Worm (Caenorhabditis elegans): ENCODE measurements around the gene nrde-1.

Gene nrde-1

DNA sequence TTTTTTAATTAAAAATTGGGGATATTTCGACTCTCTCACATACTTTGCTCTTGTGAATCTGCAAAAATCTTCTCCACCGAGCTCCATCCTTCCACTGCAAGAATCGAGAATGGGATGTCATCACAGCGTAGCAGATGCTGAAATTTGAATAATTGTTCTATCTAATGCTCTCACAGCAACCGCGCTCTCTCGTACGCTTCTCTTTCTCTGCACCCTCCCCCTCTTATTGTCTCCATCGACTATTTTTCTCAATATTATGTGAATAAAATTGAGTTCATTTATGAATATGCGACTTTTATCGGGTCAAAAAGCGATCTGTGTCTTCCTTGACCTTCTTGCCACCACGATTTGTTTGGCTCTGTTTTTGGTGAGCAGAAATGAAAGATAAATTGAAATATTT lies 20.7 kb downstream of the nrde-1 start, which contains the start of gene F34D10.3:
F34D10.3 (plus strand) TSS at position 249 of the 400 bp plus-strand sequence.
- no peak for TF ChIP-seq flt-1 (GFP tag; IDR thresholded peaks at IDR 0.05)
- TF ChIP-seq klf-2 (GFP tag; conservative IDR thresholded peaks at IDR 0.05), result no peak
- no peak for TF ChIP-seq ref-1 (GFP tag; conservative IDR thresholded peaks at IDR 0.05)

DNA sequence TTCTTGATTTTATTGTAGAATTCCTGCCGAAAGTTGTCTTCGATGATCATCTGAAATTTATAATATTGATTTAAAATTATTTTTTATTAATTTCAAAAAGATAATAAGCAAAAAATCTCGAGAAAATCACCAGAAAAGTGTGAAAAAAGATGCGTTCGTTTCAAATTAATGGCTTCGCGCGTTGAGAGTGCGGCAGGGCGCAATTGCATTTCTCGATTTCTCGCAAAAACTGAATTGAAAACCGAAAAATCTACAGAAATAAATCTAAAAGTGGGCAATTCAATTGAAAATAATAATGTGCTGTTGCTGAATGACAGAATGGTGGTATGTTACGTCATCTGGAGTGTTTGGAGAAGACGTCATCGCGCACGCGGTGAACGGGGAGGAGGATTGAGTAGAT lies 21.7 kb downstream of the nrde-1 start, which contains the start of gene evl-18:
evl-18 (minus strand) TSS at position 50 of the 400 bp plus-strand sequence.
- TF ChIP-seq flt-1 (GFP tag; IDR thresholded peaks at IDR 0.05) (no peak), cog-1 (tag; optimal IDR thresholded peaks at IDR 0.05) (no peak), klf-2 (GFP tag; conservative IDR thresholded peaks at IDR 0.05) (no peak), med-1 (GFP tag; optimal IDR thresholded peaks at IDR 0.05; ENCODE audit: insufficient read depth) (no peak), ref-1 (GFP tag; conservative IDR thresholded peaks at IDR 0.05) (no peak), ztf-29 (GFP tag; IDR thresholded peaks at IDR 0.05) (no peak), tab-1 (GFP tag; IDR thresholded peaks at IDR 0.05) (no peak), T22C8.4 (GFP tag; IDR thresholded peaks at IDR 0.05) (no peak), ztf-23 (GFP tag; IDR thresholded peaks at IDR 0.05) (no peak)

DNA sequence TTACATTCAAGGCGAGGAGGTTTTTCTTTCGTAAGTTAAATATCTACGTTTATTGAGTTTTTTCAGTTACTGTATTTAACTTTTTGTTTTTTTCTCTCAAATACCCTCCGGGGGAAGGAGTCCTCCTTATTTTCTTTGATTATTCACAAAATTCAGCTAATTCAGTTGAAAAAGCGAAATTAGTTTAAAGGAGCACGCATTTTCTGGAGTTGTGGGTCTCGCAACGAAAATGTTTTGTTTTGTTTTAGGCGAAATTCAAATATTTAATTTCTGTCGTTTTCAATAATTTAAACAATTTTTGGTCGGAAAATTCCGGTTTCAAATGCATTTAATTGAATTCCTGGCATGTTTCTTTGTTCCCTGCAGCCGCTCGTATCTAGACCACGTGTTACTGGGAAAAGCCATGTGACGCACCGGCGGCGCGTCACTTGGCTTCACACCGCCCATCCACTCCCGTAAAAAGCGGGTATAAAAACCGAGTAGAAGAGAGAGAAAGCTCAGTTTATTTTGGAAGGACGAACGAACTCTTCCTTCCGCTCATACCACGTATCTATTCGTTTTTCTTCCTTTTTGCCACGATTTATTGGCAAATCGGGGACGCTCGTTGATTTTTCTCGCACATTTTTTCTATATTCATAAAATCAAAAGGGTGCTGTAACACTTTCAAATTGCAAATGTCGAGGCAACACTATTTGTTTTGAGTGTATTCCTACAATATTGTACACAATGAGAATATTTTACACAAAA lies 22.4 kb downstream of the nrde-1 start:
- no peak for TF ChIP-seq ztf-29 (GFP tag; IDR thresholded peaks at IDR 0.05)
- TF ChIP-seq klf-2 (GFP tag; conservative IDR thresholded peaks at IDR 0.05), result no peak
- TF ChIP-seq flt-1 (GFP tag; IDR thresholded peaks at IDR 0.05), result no peak
- no peak for TF ChIP-seq T22C8.4 (GFP tag; IDR thresholded peaks at IDR 0.05)
- no peak for TF ChIP-seq cog-1 (tag; optimal IDR thresholded peaks at IDR 0.05)
- no peak for TF ChIP-seq ztf-23 (GFP tag; IDR thresholded peaks at IDR 0.05)
- TF ChIP-seq ref-1 (GFP tag; conservative IDR thresholded peaks at IDR 0.05), result no peak
- TF ChIP-seq med-1 (GFP tag; optimal IDR thresholded peaks at IDR 0.05; ENCODE audit: insufficient read depth), result no peak

DNA sequence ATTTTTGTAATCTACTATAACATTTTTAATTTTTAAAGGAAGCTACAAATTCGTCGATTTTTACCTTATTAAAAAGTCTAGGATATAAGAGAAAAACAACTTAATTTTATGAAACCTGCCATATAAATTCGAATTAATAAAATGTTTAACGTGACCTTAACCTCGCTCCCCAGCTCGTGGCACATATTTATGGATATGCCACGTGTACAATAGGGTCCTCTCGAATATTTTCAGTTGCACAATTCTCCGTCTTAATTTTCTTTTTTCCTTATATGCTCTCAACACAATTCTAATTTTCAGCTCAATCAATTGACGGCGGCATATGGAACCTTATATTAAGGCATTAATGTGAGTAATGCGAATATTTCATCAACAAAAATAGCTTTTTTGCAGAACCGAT lies 23.0 kb downstream of the nrde-1 start, which contains the start of gene F34D10.4:
F34D10.4 (plus strand) TSS at position 301 of the 400 bp plus-strand sequence.
- TF ChIP-seq ztf-23 (GFP tag; IDR thresholded peaks at IDR 0.05) (no peak), ref-1 (GFP tag; conservative IDR thresholded peaks at IDR 0.05) (no peak)

DNA sequence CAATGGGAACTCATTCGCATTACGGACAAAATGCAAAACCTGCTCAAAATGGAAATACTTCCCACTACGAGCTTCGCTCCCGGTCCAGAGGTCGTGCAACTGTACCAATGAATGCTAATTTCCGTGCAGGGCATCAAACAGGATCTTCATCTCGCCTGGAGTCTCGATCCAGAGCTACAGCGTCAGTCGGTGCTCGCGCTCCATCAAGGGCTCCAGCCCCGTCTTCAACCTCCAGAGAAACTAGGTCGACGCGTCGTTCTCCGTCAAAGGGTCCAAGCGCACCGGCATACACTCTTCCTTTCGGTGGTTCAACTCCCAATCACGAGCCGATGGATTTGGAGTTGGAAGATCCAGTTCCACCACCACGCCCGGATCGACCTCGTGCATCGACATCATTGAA lies 24.5 kb downstream of the nrde-1 start:
- TF ChIP-seq ref-1 (GFP tag; conservative IDR thresholded peaks at IDR 0.05), result no peak

DNA sequence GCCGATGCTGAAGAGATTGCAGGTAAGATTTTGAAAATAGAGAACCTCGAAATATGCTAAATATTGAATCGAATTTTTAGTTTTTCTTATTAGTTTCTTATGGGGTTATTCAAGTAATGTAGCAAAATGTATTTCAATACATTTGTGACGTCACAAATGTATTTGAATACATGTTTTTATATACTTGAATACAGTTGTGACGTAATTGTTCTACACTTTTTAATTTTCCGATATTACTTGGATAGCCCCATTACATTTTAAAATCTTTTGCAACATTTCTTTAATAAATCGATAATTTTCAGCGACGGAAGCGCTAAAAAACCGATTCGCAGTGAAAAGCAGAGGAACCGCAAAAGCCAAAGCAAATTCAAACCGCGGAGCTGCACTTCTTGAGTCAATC lies 25.1 kb downstream of the nrde-1 start:
- TF ChIP-seq ztf-23 (GFP tag; IDR thresholded peaks at IDR 0.05), result no peak
- no peak for TF ChIP-seq flt-1 (GFP tag; IDR thresholded peaks at IDR 0.05)
- TF ChIP-seq ref-1 (GFP tag; conservative IDR thresholded peaks at IDR 0.05), result no peak
- no peak for TF ChIP-seq med-1 (GFP tag; optimal IDR thresholded peaks at IDR 0.05; ENCODE audit: insufficient read depth)
- TF ChIP-seq T22C8.4 (GFP tag; IDR thresholded peaks at IDR 0.05), result no peak
- TF ChIP-seq tab-1 (GFP tag; IDR thresholded peaks at IDR 0.05), result no peak
- no peak for TF ChIP-seq ztf-29 (GFP tag; IDR thresholded peaks at IDR 0.05)
- TF ChIP-seq cog-1 (tag; optimal IDR thresholded peaks at IDR 0.05), result no peak
- TF ChIP-seq klf-2 (GFP tag; conservative IDR thresholded peaks at IDR 0.05), result no peak

DNA sequence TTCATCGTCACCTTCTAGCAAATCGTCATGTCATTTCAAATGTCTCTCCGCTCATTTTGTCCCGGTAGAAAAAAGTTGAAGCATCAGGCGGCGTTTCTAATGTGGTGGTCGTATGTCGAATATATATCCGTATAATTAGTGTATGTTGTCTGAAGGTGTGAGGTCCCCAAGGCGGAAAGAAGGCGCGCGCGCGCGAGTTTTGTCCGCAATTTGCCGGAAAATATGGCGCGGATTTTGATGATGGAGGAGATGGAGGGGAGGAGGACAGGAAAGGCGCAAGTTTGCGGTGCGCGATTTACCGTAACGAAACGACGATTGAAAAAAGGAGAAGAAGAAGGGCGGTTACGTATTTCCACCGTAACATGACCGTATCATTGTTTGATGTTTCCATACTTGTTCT lies 28.8 kb downstream of the nrde-1 start:
- TF ChIP-seq ztf-23 (GFP tag; IDR thresholded peaks at IDR 0.05), result no peak
- TF ChIP-seq ztf-29 (GFP tag; IDR thresholded peaks at IDR 0.05), result no peak
- no peak for TF ChIP-seq klf-2 (GFP tag; conservative IDR thresholded peaks at IDR 0.05)
- TF ChIP-seq T22C8.4 (GFP tag; IDR thresholded peaks at IDR 0.05), result no peak
- no peak for TF ChIP-seq cog-1 (tag; optimal IDR thresholded peaks at IDR 0.05)
- TF ChIP-seq tab-1 (GFP tag; IDR thresholded peaks at IDR 0.05), result no peak
- no peak for TF ChIP-seq ref-1 (GFP tag; conservative IDR thresholded peaks at IDR 0.05)
- TF ChIP-seq med-1 (GFP tag; optimal IDR thresholded peaks at IDR 0.05; ENCODE audit: insufficient read depth), result no peak
- no peak for TF ChIP-seq flt-1 (GFP tag; IDR thresholded peaks at IDR 0.05)

DNA sequence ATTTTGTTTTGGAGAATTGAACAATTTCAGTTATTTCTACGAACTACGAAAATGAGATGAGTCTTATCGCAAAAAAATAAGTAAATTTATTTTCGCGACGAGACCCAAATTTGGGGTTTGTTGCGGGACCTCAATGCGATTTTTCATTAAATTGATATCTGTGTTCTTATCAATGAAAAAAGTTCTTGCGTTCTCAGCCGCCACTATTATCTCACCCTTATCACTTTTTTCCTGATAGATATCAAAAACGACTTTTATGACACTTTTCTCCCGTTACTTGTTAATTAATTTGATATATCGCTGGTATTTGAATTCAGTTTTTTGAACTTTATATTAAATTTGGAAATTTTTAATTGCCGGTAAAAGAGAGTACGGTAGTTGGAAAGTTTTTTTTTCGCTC lies 30.1 kb downstream of the nrde-1 start:
- TF ChIP-seq ztf-29 (GFP tag; IDR thresholded peaks at IDR 0.05) (no peak), flt-1 (GFP tag; IDR thresholded peaks at IDR 0.05) (no peak)

DNA sequence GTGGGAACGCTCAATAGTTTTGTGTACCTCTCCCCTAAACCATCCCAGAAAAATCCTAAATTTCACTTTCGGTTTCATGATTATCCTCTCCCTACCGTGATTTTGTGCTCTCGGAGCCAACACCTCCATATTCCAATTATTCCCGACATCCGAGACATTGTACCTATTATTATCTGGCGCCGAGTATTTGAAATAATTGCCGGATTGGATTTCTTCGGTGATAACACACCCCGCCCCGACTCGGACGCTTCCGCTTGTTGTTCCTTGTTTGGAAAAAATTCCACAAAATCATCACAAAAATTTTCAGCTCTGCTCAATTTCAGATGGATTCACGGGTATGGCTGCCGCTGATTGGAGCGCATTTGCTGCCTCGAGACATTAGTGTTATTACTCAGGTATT lies 31.9 kb downstream of the nrde-1 start, which contains the start of gene lin-48:
lin-48 (plus strand) TSS at position 301 of the 400 bp plus-strand sequence.
- TF ChIP-seq ref-1 (GFP tag; conservative IDR thresholded peaks at IDR 0.05) (0 out of 2 replicates have a peak, but pooled peaks have one; percentile 2), ztf-29 (GFP tag; IDR thresholded peaks at IDR 0.05) (no peak)

DNA sequence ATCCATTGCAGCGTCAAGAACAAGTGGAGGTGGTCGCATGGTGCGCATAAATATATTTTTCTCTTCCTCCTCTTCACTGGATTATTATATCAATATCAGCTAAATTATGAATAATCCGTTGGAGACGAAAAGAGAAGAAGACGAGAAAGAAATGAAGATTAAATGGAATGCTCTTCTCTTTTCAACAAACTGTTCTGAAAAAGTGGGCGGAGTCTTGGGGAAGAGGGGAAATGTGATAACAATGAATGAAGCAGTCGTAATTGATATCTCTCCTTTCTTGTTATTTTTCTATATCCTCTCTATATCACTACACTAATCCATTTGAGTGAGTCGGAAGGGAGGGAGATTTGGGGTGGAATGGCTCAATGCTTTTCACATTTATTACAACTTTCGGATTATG lies 46.0 kb downstream of the nrde-1 start, which contains the start of gene arcp-1:
arcp-1 (minus strand) TSS at position 101 of the 400 bp plus-strand sequence.
- TF ChIP-seq ref-1 (GFP tag; conservative IDR thresholded peaks at IDR 0.05) (no peak), med-1 (GFP tag; optimal IDR thresholded peaks at IDR 0.05; ENCODE audit: insufficient read depth) (no peak), klf-2 (GFP tag; conservative IDR thresholded peaks at IDR 0.05) (no peak), ztf-23 (GFP tag; IDR thresholded peaks at IDR 0.05) (no peak), ztf-29 (GFP tag; IDR thresholded peaks at IDR 0.05) (no peak), tab-1 (GFP tag; IDR thresholded peaks at IDR 0.05) (no peak), cog-1 (tag; optimal IDR thresholded peaks at IDR 0.05) (no peak), T22C8.4 (GFP tag; IDR thresholded peaks at IDR 0.05) (no peak), flt-1 (GFP tag; IDR thresholded peaks at IDR 0.05) (no peak)

DNA sequence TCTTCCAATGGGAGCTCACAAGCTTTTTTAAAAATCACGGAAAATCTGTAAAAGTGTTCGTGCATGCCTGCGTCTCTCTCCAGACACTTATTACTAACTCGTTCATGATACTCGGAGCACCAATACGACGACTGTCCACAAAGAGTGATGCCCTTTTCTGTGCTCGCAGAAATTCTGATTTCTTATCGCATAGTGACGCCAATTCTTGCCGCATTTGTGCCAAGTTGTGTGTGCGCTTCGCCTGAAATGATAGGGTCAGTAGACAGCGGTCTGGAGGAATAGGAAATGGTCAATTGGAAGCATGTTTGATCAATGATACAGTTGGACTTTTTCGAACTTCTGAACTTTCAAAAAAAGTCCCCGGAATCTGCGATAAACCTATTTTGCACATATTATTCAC lies 50.8 kb downstream of the nrde-1 start:
- TF ChIP-seq klf-2 (GFP tag; conservative IDR thresholded peaks at IDR 0.05) (no peak), tab-1 (GFP tag; IDR thresholded peaks at IDR 0.05) (no peak), flt-1 (GFP tag; IDR thresholded peaks at IDR 0.05) (no peak), ztf-23 (GFP tag; IDR thresholded peaks at IDR 0.05) (no peak), ref-1 (GFP tag; conservative IDR thresholded peaks at IDR 0.05) (no peak), cog-1 (tag; optimal IDR thresholded peaks at IDR 0.05) (no peak), ztf-29 (GFP tag; IDR thresholded peaks at IDR 0.05) (no peak), T22C8.4 (GFP tag; IDR thresholded peaks at IDR 0.05) (no peak), med-1 (GFP tag; optimal IDR thresholded peaks at IDR 0.05; ENCODE audit: insufficient read depth) (no peak)

Data from whole organism, midembryonic.